Worm (Caenorhabditis elegans) whole organism, dauer: Measurements from ENCODE around the gene nhr-167.

Source experiments
- unc-62 ChIP-seq: sonication (generic microtip); optimal IDR thresholded peaks from 2 replicates; lab custom pipeline; 2017; ENCODE audit warnings: missing biosample characterization, missing genetic modification reagents, missing genetic modification characterization

nhr-167 gene

ce11 chrX:11982065-11982464, at the start of gene nhr-167:
Gene nhr-167, minus strand, starts transcription at chrX:11982085.
- TF ChIP-seq unc-62 (GFP tag; lab: Kevin White, UChicago) = no peak

ce11 chrX:12025070-12025789, 43.3 kb upstream of the nhr-167 start, which contains the start of gene B0198.2:
Gene B0198.2, plus strand, starts transcription at chrX:12025739.
- no peak for TF ChIP-seq unc-62 (GFP tag; lab: Kevin White, UChicago)

- TF ChIP-seq unc-62 (GFP tag; lab: Kevin White, UChicago) = no peak
Measured at ce11 chrX:12022496-12022895, 40.6 kb upstream of the nhr-167 start.

- TF ChIP-seq unc-62 (GFP tag; lab: Kevin White, UChicago) = no peak
Measured at ce11 chrX:12021446-12021845, 39.6 kb upstream of the nhr-167 start.

ce11 chrX:12017908-12018479, 36.1 kb upstream of the nhr-167 start, which contains the start of the genes nmat-1 and ucr-2.1:
Gene nmat-1, minus strand, starts transcription at chrX:12018043.
Gene ucr-2.1, plus strand, starts transcription at chrX:12018429.
- TF ChIP-seq unc-62 (GFP tag; lab: Kevin White, UChicago) = no peak

ce11 chrX:12007905-12008466, 26.1 kb upstream of the nhr-167 start:
- no peak for TF ChIP-seq unc-62 (GFP tag; lab: Kevin White, UChicago)

- TF ChIP-seq unc-62 (GFP tag; lab: Kevin White, UChicago) = no peak
Measured at ce11 chrX:12006470-12006869, 24.6 kb upstream of the nhr-167 start.

- no peak for TF ChIP-seq unc-62 (GFP tag; lab: Kevin White, UChicago)
Measured at ce11 chrX:12005499-12005959, 23.6 kb upstream of the nhr-167 start, which contains the start of gene sma-5. Gene sma-5, minus strand, starts transcription at chrX:12005549.

- TF ChIP-seq unc-62 (GFP tag; lab: Kevin White, UChicago) = no peak
Measured at ce11 chrX:12004925-12005324, 23.0 kb upstream of the nhr-167 start.

ce11 chrX:12003969-12004368, 22.1 kb upstream of the nhr-167 start:
- TF ChIP-seq unc-62 (GFP tag; lab: Kevin White, UChicago) = no peak

ce11 chrX:12001600-12001999, 19.7 kb upstream of the nhr-167 start:
- no peak for TF ChIP-seq unc-62 (GFP tag; lab: Kevin White, UChicago)

ce11 chrX:11999573-11999972, 17.7 kb upstream of the nhr-167 start:
- TF ChIP-seq unc-62 (GFP tag; lab: Kevin White, UChicago) = no peak

ce11 chrX:11996606-11997005, 14.7 kb upstream of the nhr-167 start:
- no peak for TF ChIP-seq unc-62 (GFP tag; lab: Kevin White, UChicago)

ce11 chrX:11994484-11994883, 12.6 kb upstream of the nhr-167 start, which contains the start of gene C49F5.7:
Gene C49F5.7, plus strand, starts transcription at chrX:11994784.
- TF ChIP-seq unc-62 (GFP tag; lab: Kevin White, UChicago) = no peak

- TF ChIP-seq unc-62 (GFP tag; lab: Kevin White, UChicago) = no peak
Measured at ce11 chrX:11993327-11993726, 11.4 kb upstream of the nhr-167 start.

ce11 chrX:11992778-11993177, 10.9 kb upstream of the nhr-167 start:
- TF ChIP-seq unc-62 (GFP tag; lab: Kevin White, UChicago) = no peak
